Worm (Caenorhabditis elegans) whole organism, L4 larva: Measurements from ENCODE around the gene C05C10.2.

Source experiments
- D1046.2 ChIP-seq: fragments of 200-800 bp; sonication (Bioruptor generic); IDR thresholded peaks from 2 replicates; pipeline ENCODE4 v1.3.6; 2022; ENCODE audit warnings: missing genetic modification characterization, missing compliant biosample characterization
- F44E2.7 ChIP-seq: fragments of 200-800 bp; sonication (Bioruptor generic); IDR thresholded peaks from 2 replicates; pipeline ENCODE4 v2.1.2; 2022; ENCODE audit warnings: missing genetic modification characterization, missing compliant biosample characterization
- T26A8.4 ChIP-seq: fragments of 200-800 bp; sonication (Bioruptor generic); IDR thresholded peaks from 2 replicates; pipeline ENCODE4 v1.3.6; 2022; ENCODE audit warnings: missing genetic modification characterization, missing compliant biosample characterization
- Y105C5A.15 ChIP-seq: fragments of 200-800 bp; sonication (Bioruptor generic); IDR thresholded peaks from 2 replicates; pipeline ENCODE4 v1.3.6; 2022; ENCODE audit warnings: missing genetic modification characterization, missing compliant biosample characterization
- Y5F2A.4 ChIP-seq: fragments of 200-800 bp; sonication (Bioruptor generic); optimal IDR thresholded peaks from 2 replicates; lab custom pipeline; 2018; ENCODE audit warnings: mild to moderate bottlenecking, missing genetic modification characterization, missing compliant biosample characterization
- ZK337.2 ChIP-seq: fragments of 200-800 bp; sonication (Bioruptor generic); IDR thresholded peaks from 2 replicates; pipeline ENCODE4 v1.3.6; 2022; ENCODE audit warnings: missing genetic modification reagents, missing genetic modification characterization, missing compliant biosample characterization
- ama-1 ChIP-seq: fragments of 150-350 bp; optimal IDR thresholded peaks from 2 replicates; lab custom pipeline; 2014; ENCODE audit warnings: inconsistent platforms, mixed read lengths
- arid-1 ChIP-seq: fragments of 200-800 bp; sonication (Bioruptor generic); conservative IDR thresholded peaks from 2 replicates; pipeline ENCODE4 v1.3.6; 2022; ENCODE audit warnings: missing genetic modification reagents, missing genetic modification characterization, missing compliant biosample characterization
- daf-16 ChIP-seq, 3 experiments: sonication (generic microtip); optimal IDR thresholded peaks; 2 replicates each; lab custom pipeline; 2016 to 2017; ENCODE audit warnings: missing genetic modification characterization in 3 of 3, missing genetic modification reagents in 3 of 3, mild to moderate bottlenecking in 2 of 3, missing compliant biosample characterization in 2 of 3, missing biosample characterization in 1 of 3, moderate library complexity in 1 of 3
- dmd-6 ChIP-seq: fragments of 200-800 bp; sonication (Bioruptor generic); IDR thresholded peaks from 2 replicates; pipeline ENCODE4 v1.3.6; 2022; ENCODE audit warnings: missing genetic modification reagents, missing genetic modification characterization, missing compliant biosample characterization
- dmd-8 ChIP-seq: fragments of 200-800 bp; sonication (Bioruptor generic); IDR thresholded peaks from 2 replicates; pipeline ENCODE4 v1.3.6; 2022; ENCODE audit warnings: missing genetic modification characterization, missing compliant biosample characterization
- dve-1 ChIP-seq: sonication (generic microtip); optimal IDR thresholded peaks from 2 replicates; lab custom pipeline; 2017; ENCODE audit warnings: antibody characterized with exemption, mild to moderate bottlenecking, missing genetic modification characterization, missing compliant biosample characterization; ENCODE audit not compliant: insufficient read depth
- egl-27 ChIP-seq: sonication (generic microtip); optimal IDR thresholded peaks from 3 replicates; lab custom pipeline; 2017; ENCODE audit warnings: missing biosample characterization, missing genetic modification reagents, missing genetic modification characterization
- fkh-10 ChIP-seq: fragments of 150-350 bp; optimal IDR thresholded peaks from 2 replicates; lab custom pipeline; 2014; ENCODE audit warnings: missing biosample characterization, missing genetic modification reagents, missing genetic modification characterization
- fos-1 ChIP-seq: fragments of 150-350 bp; optimal IDR thresholded peaks from 2 replicates; lab custom pipeline; 2014; ENCODE audit warnings: missing biosample characterization, missing genetic modification characterization
- hif-1 ChIP-seq, 2 experiments: sonication (generic microtip); optimal IDR thresholded peaks; 2 replicates each; lab custom pipeline; 2016 to 2017; ENCODE audit warnings: missing compliant biosample characterization in 2 of 2, missing genetic modification characterization in 2 of 2, missing genetic modification reagents in 2 of 2, missing genotype in 2 of 2, mild to moderate bottlenecking in 1 of 2
- hlh-11 ChIP-seq: fragments of 200-800 bp; sonication (Bioruptor generic); optimal IDR thresholded peaks from 2 replicates; lab custom pipeline; 2018; ENCODE audit warnings: mild to moderate bottlenecking, missing genetic modification characterization, missing compliant biosample characterization
- jun-1 ChIP-seq: fragments of 150-350 bp; optimal IDR thresholded peaks from 2 replicates; lab custom pipeline; 2014; ENCODE audit warnings: missing biosample characterization, missing genetic modification reagents, missing genetic modification characterization
- lin-1 ChIP-seq: fragments of 200-800 bp; sonication (Bioruptor generic); IDR thresholded peaks from 2 replicates; pipeline ENCODE4 v1.3.6; 2022; ENCODE audit warnings: missing genetic modification reagents, missing genetic modification characterization, missing compliant biosample characterization
- lin-15B ChIP-seq: fragments of 150-350 bp; sonication (generic microtip); optimal IDR thresholded peaks from 3 replicates; lab custom pipeline; 2014; ENCODE audit warnings: missing biosample characterization, missing genetic modification characterization
- lin-29 ChIP-seq: fragments of 200-800 bp; sonication (Bioruptor generic); IDR thresholded peaks from 2 replicates; pipeline ENCODE4 v1.3.6; 2022; ENCODE audit warnings: missing genetic modification reagents, missing genetic modification characterization, missing compliant biosample characterization
- lin-38 ChIP-seq: fragments of 200-800 bp; sonication (Bioruptor generic); IDR thresholded peaks from 2 replicates; pipeline ENCODE4 v1.3.6; 2022; ENCODE audit warnings: missing genetic modification reagents, missing genetic modification characterization, missing compliant biosample characterization
- lir-3 ChIP-seq: sonication (generic microtip); optimal IDR thresholded peaks from 2 replicates; lab custom pipeline; 2016; ENCODE audit warnings: mild to moderate bottlenecking, missing genetic modification characterization, missing compliant biosample characterization
- mdl-1 ChIP-seq, 2 experiments: fragments of 150-350 bp in 1 of 2; sonication (generic microtip) in 1 of 2; optimal IDR thresholded peaks; 2 replicates each; lab custom pipeline; 2014 to 2017; ENCODE audit warnings: missing biosample characterization in 2 of 2, missing genetic modification characterization in 2 of 2
- mdt-29 ChIP-seq: fragments of 200-800 bp; sonication (Bioruptor generic); IDR thresholded peaks from 2 replicates; pipeline ENCODE4 v1.3.6; 2022; ENCODE audit warnings: missing genetic modification reagents, missing genetic modification characterization, missing compliant biosample characterization
- mes-2 ChIP-seq: sonication (generic microtip); optimal IDR thresholded peaks from 2 replicates; lab custom pipeline; 2016; ENCODE audit warnings: missing genotype, mild to moderate bottlenecking, missing genetic modification characterization, missing compliant biosample characterization; ENCODE audit not compliant: poor library complexity, severe bottlenecking
- mxl-2 ChIP-seq: fragments of 200-800 bp; sonication (Bioruptor generic); conservative IDR thresholded peaks from 2 replicates; pipeline ENCODE4 v1.3.6; 2022; ENCODE audit warnings: missing genetic modification reagents, missing genetic modification characterization, missing compliant biosample characterization
- nhr-102 ChIP-seq: sonication (generic microtip); optimal IDR thresholded peaks from 2 replicates; lab custom pipeline; 2016; ENCODE audit warnings: mild to moderate bottlenecking, missing genetic modification characterization, moderate library complexity, missing compliant biosample characterization
- nhr-237 ChIP-seq: sonication (generic microtip); optimal IDR thresholded peaks from 2 replicates; lab custom pipeline; 2017; ENCODE audit warnings: missing biosample characterization, missing genetic modification characterization
- nhr-28 ChIP-seq: fragments of 150-350 bp; optimal IDR thresholded peaks from 2 replicates; lab custom pipeline; 2014; ENCODE audit warnings: missing biosample characterization, missing genetic modification characterization
- nhr-76 ChIP-seq: fragments of 150-350 bp; optimal IDR thresholded peaks from 2 replicates; lab custom pipeline; 2014; ENCODE audit warnings: missing biosample characterization, missing genetic modification characterization
- nhr-77 ChIP-seq: fragments of 150-350 bp; optimal IDR thresholded peaks from 2 replicates; lab custom pipeline; 2014; ENCODE audit warnings: missing biosample characterization, missing genetic modification characterization
- pha-4 ChIP-seq, 2 experiments: fragments of 150-350 bp in 1 of 2; fragments of 200-800 bp in 1 of 2; sonication (Bioruptor generic) in 1 of 2; IDR thresholded peaks in 1 of 2; optimal IDR thresholded peaks in 1 of 2; 2 replicates each; pipeline versions ENCODE4 v1.3.6 to Lab custom; 2014 to 2022; ENCODE audit warnings: missing genetic modification characterization in 2 of 2, missing genetic modification reagents in 2 of 2, missing biosample characterization in 1 of 2, missing compliant biosample characterization in 1 of 2
- php-3 ChIP-seq: fragments of 200-800 bp; sonication (Bioruptor generic); IDR thresholded peaks from 2 replicates; pipeline ENCODE4 v1.3.6; 2022; ENCODE audit warnings: missing genetic modification reagents, missing genetic modification characterization, missing compliant biosample characterization
- pqm-1 ChIP-seq: sonication (generic microtip); optimal IDR thresholded peaks from 2 replicates; lab custom pipeline; 2017; ENCODE audit warnings: missing biosample characterization, missing genetic modification characterization
- saeg-2 ChIP-seq: fragments of 200-800 bp; sonication (Bioruptor generic); IDR thresholded peaks from 2 replicates; pipeline ENCODE4 v1.3.6; 2022; ENCODE audit warnings: missing genetic modification reagents, missing genetic modification characterization, missing compliant biosample characterization
- set-16 ChIP-seq: fragments of 200-800 bp; sonication (Bioruptor generic); IDR thresholded peaks from 2 replicates; pipeline ENCODE4 v1.3.6; 2022; ENCODE audit warnings: missing genetic modification reagents, missing genetic modification characterization, missing compliant biosample characterization
- skn-1 ChIP-seq: fragments of 150-350 bp; optimal IDR thresholded peaks from 2 replicates; lab custom pipeline; 2014; ENCODE audit warnings: missing biosample characterization, missing genetic modification characterization
- spr-1 ChIP-seq: sonication (generic microtip); optimal IDR thresholded peaks from 2 replicates; lab custom pipeline; 2016; ENCODE audit warnings: mild to moderate bottlenecking, missing genetic modification characterization, missing compliant biosample characterization
- spr-3 ChIP-seq: fragments of 200-800 bp; sonication (Bioruptor generic); optimal IDR thresholded peaks from 2 replicates; lab custom pipeline; 2018; ENCODE audit warnings: mild to moderate bottlenecking, missing genetic modification characterization, missing compliant biosample characterization
- unc-39 ChIP-seq: sonication (generic microtip); optimal IDR thresholded peaks from 2 replicates; lab custom pipeline; 2017; ENCODE audit warnings: missing biosample characterization, missing genetic modification characterization
- vab-7 ChIP-seq: fragments of 200-800 bp; sonication (Bioruptor generic); IDR thresholded peaks from 2 replicates; pipeline ENCODE4 v1.3.6; 2022; ENCODE audit warnings: missing genetic modification reagents, missing genetic modification characterization, missing compliant biosample characterization
- zag-1 ChIP-seq: fragments of 150-350 bp; optimal IDR thresholded peaks from 2 replicates; lab custom pipeline; 2014; ENCODE audit warnings: missing biosample characterization, missing genetic modification characterization
- zfp-2 ChIP-seq: sonication (generic microtip); optimal IDR thresholded peaks from 2 replicates; lab custom pipeline; 2016; ENCODE audit warnings: mild to moderate bottlenecking, missing genetic modification characterization, missing compliant biosample characterization
- zfp-3 ChIP-seq: fragments of 200-800 bp; sonication (Bioruptor generic); conservative IDR thresholded peaks from 2 replicates; pipeline ENCODE4 v1.3.6; 2022; ENCODE audit warnings: missing genetic modification reagents, missing genetic modification characterization, missing compliant biosample characterization
- zip-11 ChIP-seq: fragments of 200-800 bp; sonication (Bioruptor generic); IDR thresholded peaks from 2 replicates; pipeline ENCODE4 v1.3.6; 2022; ENCODE audit warnings: missing genetic modification characterization, missing compliant biosample characterization
- zip-2 ChIP-seq: fragments of 150-350 bp; optimal IDR thresholded peaks from 2 replicates; lab custom pipeline; 2014; ENCODE audit warnings: missing biosample characterization, missing genetic modification characterization

Gene C05C10.2

DNA sequence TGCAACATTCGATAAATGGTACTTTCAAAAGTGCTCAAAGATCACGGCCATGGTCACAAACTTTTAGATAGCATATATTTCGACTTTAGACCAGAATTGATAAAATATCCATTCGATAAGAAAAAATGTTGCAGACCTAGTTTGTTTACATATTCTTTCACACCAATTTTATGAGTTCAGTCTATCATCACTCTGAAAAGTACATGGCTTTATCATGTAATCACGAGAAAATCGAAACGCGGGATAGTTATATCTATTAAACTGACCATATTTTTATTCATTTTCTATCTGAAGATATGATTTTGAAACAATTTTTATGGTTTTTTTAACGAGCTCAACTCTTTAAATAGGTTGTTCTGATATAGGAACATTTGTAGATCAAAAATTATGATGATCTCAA lies 9.5 kb downstream of the C05C10.2 start, which contains the start of gene pho-11:
Gene pho-11, plus strand, starts transcription at position 374 of the 400 bp plus-strand sequence.
- TF ChIP-seq dmd-6 (GFP tag; lab: Robert Waterston, UW): peak; percentile 27; the same call in 1 of the 2 replicates
- peak; percentile 10 for TF ChIP-seq hlh-11 (tag; lab: Kevin White, UChicago)
- no peak for TF ChIP-seq Y5F2A.4 (GFP tag; lab: Kevin White, UChicago)
- no peak for TF ChIP-seq nhr-77 (tag; lab: Kevin White, UChicago)
- no peak for TF ChIP-seq lir-3 (tag; lab: Kevin White, UChicago)
- TF ChIP-seq zag-1: no peak
- TF ChIP-seq zip-2 (tag; lab: Kevin White, UChicago): no peak
- TF ChIP-seq dve-1 (tag; lab: Kevin White, UChicago): peak; percentile 76
- peak; percentile 90 for TF ChIP-seq php-3 (GFP tag; lab: Robert Waterston, UW)
- no peak for TF ChIP-seq unc-39
- TF ChIP-seq ZK337.2 (GFP tag; lab: Robert Waterston, UW): no peak
- no peak for TF ChIP-seq set-16 (GFP tag; lab: Robert Waterston, UW)
- TF ChIP-seq spr-3: no peak
- TF ChIP-seq dmd-8 (GFP tag; lab: Robert Waterston, UW): no peak
- no peak for TF ChIP-seq daf-16 (GFP tag; optimal IDR thresholded peaks at IDR 0.05; lab: Kevin White, UChicago)
- TF ChIP-seq daf-16 (tag; optimal IDR thresholded peaks at IDR 0.05; lab: Kevin White, UChicago): peak; percentile 88
- TF ChIP-seq pqm-1 (tag; lab: Kevin White, UChicago): peak; percentile 6
- TF ChIP-seq hif-1 (tag; optimal IDR thresholded peaks at IDR 0.05; lab: Kevin White, UChicago): no peak

DNA sequence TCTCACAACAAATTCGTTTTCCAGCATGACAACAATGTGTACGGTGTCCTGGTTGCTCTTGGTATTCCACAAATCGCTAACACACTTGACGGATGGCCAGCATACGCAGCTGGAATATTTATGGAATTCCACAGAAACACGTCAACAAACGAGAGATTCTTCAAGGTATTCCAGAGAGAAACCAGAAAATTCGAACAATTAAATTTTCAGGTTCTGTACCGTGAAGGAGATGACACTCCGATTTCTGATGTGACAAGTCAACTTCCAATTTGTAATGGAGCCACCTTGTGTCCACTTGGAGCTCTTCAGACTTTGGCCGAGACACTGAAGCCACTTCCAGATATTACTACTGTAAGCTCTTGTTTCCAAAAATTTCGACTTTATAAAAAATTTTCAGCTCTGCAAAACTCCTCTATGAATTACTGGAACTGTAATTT lies 11.9 kb downstream of the C05C10.2 start:
- TF ChIP-seq mes-2 (tag; lab: Kevin White, UChicago) (peak; percentile 17), arid-1 (GFP tag; lab: Robert Waterston, UW) (no peak), nhr-76 (no peak), saeg-2 (0 out of 2 replicates have a peak, but pooled peaks have one; percentile 15), zfp-2 (no peak), egl-27 (tag; lab: Kevin White, UChicago) (no peak), nhr-102 (peak; percentile 62), fkh-10 (no peak), pha-4 (GFP tag; IDR thresholded peaks at IDR 0.05; lab: Robert Waterston, UW) (0 out of 2 replicates have a peak, but pooled peaks have one; percentile 29), pha-4 (tag; optimal IDR thresholded peaks at IDR 0.05; lab: Kevin White, UChicago) (no peak), lin-38 (GFP tag; lab: Robert Waterston, UW) (peak; percentile 59), lin-29 (no peak), nhr-28 (tag; lab: Kevin White, UChicago) (no peak), zfp-3 (GFP tag; lab: Robert Waterston, UW) (peak; percentile 67), mdt-29 (GFP tag; lab: Robert Waterston, UW) (peak; percentile 30; the same call in 1 of the 2 replicates), D1046.2 (peak; percentile 59; the same call in 1 of the 2 replicates), daf-16 (GFP tag; optimal IDR thresholded peaks at IDR 0.05; lab: Kevin White, UChicago) (peak in 1 of 2 experiments; percentile 65), daf-16 (tag; optimal IDR thresholded peaks at IDR 0.05; lab: Kevin White, UChicago) (peak; percentile 50), spr-1 (no peak), zip-11 (GFP tag; lab: Robert Waterston, UW) (no peak), vab-7 (GFP tag; lab: Robert Waterston, UW) (peak; percentile 28; the same call in 1 of the 2 replicates), dmd-6 (GFP tag; lab: Robert Waterston, UW) (no peak), mxl-2 (GFP tag; lab: Robert Waterston, UW) (no peak), mdl-1 (tag; optimal IDR thresholded peaks at IDR 0.05; lab: Kevin White, UChicago) (no peak), Y105C5A.15 (no peak), set-16 (GFP tag; lab: Robert Waterston, UW) (no peak), lin-15B (tag; lab: Kevin White, UChicago) (no peak), pqm-1 (tag; lab: Kevin White, UChicago) (no peak), dve-1 (tag; lab: Kevin White, UChicago) (peak; percentile 28), skn-1 (tag; lab: Kevin White, UChicago) (no peak), F44E2.7 (no peak), jun-1 (tag; lab: Kevin White, UChicago) (no peak), hlh-11 (tag; lab: Kevin White, UChicago) (peak; percentile 27), T26A8.4 (GFP tag; lab: Robert Waterston, UW) (peak; percentile 60), lin-1 (GFP tag; lab: Robert Waterston, UW) (peak; percentile 21; the same call in 1 of the 2 replicates), php-3 (GFP tag; lab: Robert Waterston, UW) (no peak), fos-1 (tag; lab: Kevin White, UChicago) (no peak), ama-1 (lab: Kevin White, UChicago) (peak; percentile 78), nhr-237 (tag; lab: Kevin White, UChicago) (no peak)
